Fruit fly (Drosophila melanogaster): ENCODE results near the gene CG3222.

dm6 chr3L:9637812-9638211, 39.0 kb downstream of the CG3222 start, which contains the start of gene CG8329:
- TF ChIP-seq EcR (GFP tag; optimal IDR thresholded peaks at IDR 0.05): no peak
- TF ChIP-seq Pif1B (GFP tag; optimal IDR thresholded peaks at IDR 0.05): no peak
- TF ChIP-seq CG4496 (GFP tag; IDR thresholded peaks at IDR 0.05): no peak
- TF ChIP-seq Pif1A (GFP tag; optimal IDR thresholded peaks at IDR 0.05): no peak
- TF ChIP-seq CG34367 (tag; optimal IDR thresholded peaks at IDR 0.05): no peak
- no peak for TF ChIP-seq rn (GFP tag; IDR thresholded peaks at IDR 0.05)
- no peak for TF ChIP-seq CG17806 (tag; optimal IDR thresholded peaks at IDR 0.05)
- TF ChIP-seq Ets98B (GFP tag; IDR thresholded peaks at IDR 0.05): no peak

All from whole organism, pupa.